Worm (Caenorhabditis elegans) whole organism, L2 larva: ENCODE measurements around the gene srw-68.
A peak's percentile ranks its signal among the peaks of the same experiment; 100 is the strongest.

Experiments used
- C34F6.9 ChIP-seq: fragments of 150-350 bp; optimal IDR thresholded peaks from 2 replicates; lab custom pipeline; 2014; ENCODE audit warnings: missing biosample characterization, missing genetic modification characterization
- F13H6.1 ChIP-seq: sonication (generic microtip); optimal IDR thresholded peaks from 2 replicates; lab custom pipeline; 2016; ENCODE audit warnings: missing genetic modification characterization, missing compliant biosample characterization
- R02D3.7 ChIP-seq: fragments of 150-350 bp; optimal IDR thresholded peaks from 2 replicates; lab custom pipeline; 2014; ENCODE audit warnings: missing biosample characterization, missing genetic modification characterization
- ZK546.5 ChIP-seq: sonication (generic microtip); optimal IDR thresholded peaks from 2 replicates; lab custom pipeline; 2017; ENCODE audit warnings: missing biosample characterization, missing genetic modification characterization
- alr-1 ChIP-seq: fragments of 150-350 bp; optimal IDR thresholded peaks from 2 replicates; lab custom pipeline; 2014; ENCODE audit warnings: missing biosample characterization, missing genetic modification characterization
- blmp-1 ChIP-seq: sonication (generic microtip); optimal IDR thresholded peaks from 2 replicates; lab custom pipeline; 2017; ENCODE audit warnings: missing genetic modification characterization, mild to moderate bottlenecking, missing compliant biosample characterization, antibody characterized with exemption, moderate library complexity; ENCODE audit not compliant: insufficient read depth
- ceh-16 ChIP-seq: fragments of 150-350 bp; optimal IDR thresholded peaks from 2 replicates; lab custom pipeline; 2014; ENCODE audit warnings: missing biosample characterization, missing genetic modification characterization
- ceh-82 ChIP-seq: fragments of 150-350 bp; optimal IDR thresholded peaks from 2 replicates; lab custom pipeline; 2014; ENCODE audit warnings: missing biosample characterization, missing genetic modification characterization
- crh-2 ChIP-seq: sonication (generic microtip); optimal IDR thresholded peaks from 2 replicates; lab custom pipeline; 2017; ENCODE audit warnings: missing biosample characterization, missing genetic modification characterization
- dmd-4 ChIP-seq: sonication (generic microtip); optimal IDR thresholded peaks from 2 replicates; lab custom pipeline; 2017; ENCODE audit warnings: missing biosample characterization, missing genetic modification characterization
- egl-27 ChIP-seq: sonication (generic microtip); optimal IDR thresholded peaks from 3 replicates; lab custom pipeline; 2017; ENCODE audit warnings: missing biosample characterization, missing genetic modification reagents, missing genetic modification characterization
- elt-3 ChIP-seq: sonication (generic microtip); optimal IDR thresholded peaks from 2 replicates; lab custom pipeline; 2017; ENCODE audit warnings: missing biosample characterization, missing genetic modification characterization
- fos-1 ChIP-seq: fragments of 150-350 bp; optimal IDR thresholded peaks from 2 replicates; lab custom pipeline; 2014; ENCODE audit warnings: missing biosample characterization, missing genetic modification characterization
- gmeb-1 ChIP-seq: fragments of 150-350 bp; optimal IDR thresholded peaks from 2 replicates; lab custom pipeline; 2014; ENCODE audit warnings: missing biosample characterization, missing genetic modification characterization
- lsy-2 ChIP-seq, 2 experiments: fragments of 150-350 bp in 1 of 2; sonication (generic microtip) in 1 of 2; optimal IDR thresholded peaks; 2 replicates each; lab custom pipeline; 2014 to 2017; ENCODE audit warnings: missing biosample characterization in 2 of 2, missing genetic modification characterization in 2 of 2
- mab-5 ChIP-seq: fragments of 150-350 bp; optimal IDR thresholded peaks from 2 replicates; lab custom pipeline; 2014; ENCODE audit warnings: missing biosample characterization, missing genetic modification characterization
- mdl-1 ChIP-seq, 2 experiments: fragments of 150-350 bp in 1 of 2; sonication (generic microtip) in 1 of 2; optimal IDR thresholded peaks; 2 replicates each; lab custom pipeline; 2017; ENCODE audit warnings: missing biosample characterization in 2 of 2, missing genetic modification characterization in 2 of 2
- nhr-10 ChIP-seq: sonication (generic microtip); optimal IDR thresholded peaks from 2 replicates; lab custom pipeline; 2017; ENCODE audit warnings: missing biosample characterization, missing genetic modification characterization
- nhr-12 ChIP-seq: fragments of 150-350 bp; optimal IDR thresholded peaks from 2 replicates; lab custom pipeline; 2014; ENCODE audit warnings: missing biosample characterization, missing genetic modification characterization
- nhr-129 ChIP-seq: fragments of 150-350 bp; optimal IDR thresholded peaks from 2 replicates; lab custom pipeline; 2014; ENCODE audit warnings: missing biosample characterization, missing genetic modification characterization
- nhr-21 ChIP-seq: fragments of 150-350 bp; optimal IDR thresholded peaks from 2 replicates; lab custom pipeline; 2014; ENCODE audit warnings: missing biosample characterization, missing genetic modification characterization
- nhr-23 ChIP-seq: fragments of 150-350 bp; optimal IDR thresholded peaks from 2 replicates; lab custom pipeline; 2014; ENCODE audit warnings: missing biosample characterization, missing genetic modification reagents, missing genetic modification characterization
- nhr-237 ChIP-seq: fragments of 150-350 bp; optimal IDR thresholded peaks from 2 replicates; lab custom pipeline; 2014; ENCODE audit warnings: missing biosample characterization, missing genetic modification characterization
- nhr-25 ChIP-seq: fragments of 150-350 bp; sonication (generic microtip); optimal IDR thresholded peaks from 3 replicates; lab custom pipeline; 2014; ENCODE audit warnings: missing biosample characterization, missing genetic modification characterization
- sem-4 ChIP-seq: fragments of 150-350 bp; optimal IDR thresholded peaks from 2 replicates; lab custom pipeline; 2014; ENCODE audit warnings: missing biosample characterization, missing genetic modification reagents, missing genetic modification characterization
- skn-1 ChIP-seq: sonication (generic microtip); optimal IDR thresholded peaks from 2 replicates; lab custom pipeline; 2017; ENCODE audit warnings: missing biosample characterization, missing genetic modification characterization
- sma-3 ChIP-seq: sonication (generic microtip); optimal IDR thresholded peaks from 2 replicates; lab custom pipeline; 2016; ENCODE audit warnings: missing genetic modification reagents, missing genetic modification characterization, missing compliant biosample characterization
- unc-55 ChIP-seq: fragments of 150-350 bp; sonication (generic microtip); optimal IDR thresholded peaks from 3 replicates; lab custom pipeline; 2014; ENCODE audit warnings: missing biosample characterization, missing genetic modification reagents, missing genetic modification characterization
- zag-1 ChIP-seq: fragments of 150-350 bp; optimal IDR thresholded peaks from 2 replicates; lab custom pipeline; 2014; ENCODE audit warnings: missing biosample characterization, missing genetic modification characterization
- ztf-11 ChIP-seq: sonication (generic microtip); optimal IDR thresholded peaks from 2 replicates; lab custom pipeline; 2017; ENCODE audit warnings: missing biosample characterization, missing genetic modification characterization
- ztf-4 ChIP-seq: fragments of 150-350 bp; optimal IDR thresholded peaks from 2 replicates; lab custom pipeline; 2014; ENCODE audit warnings: missing biosample characterization, missing genetic modification characterization

The srw-68 gene

DNA sequence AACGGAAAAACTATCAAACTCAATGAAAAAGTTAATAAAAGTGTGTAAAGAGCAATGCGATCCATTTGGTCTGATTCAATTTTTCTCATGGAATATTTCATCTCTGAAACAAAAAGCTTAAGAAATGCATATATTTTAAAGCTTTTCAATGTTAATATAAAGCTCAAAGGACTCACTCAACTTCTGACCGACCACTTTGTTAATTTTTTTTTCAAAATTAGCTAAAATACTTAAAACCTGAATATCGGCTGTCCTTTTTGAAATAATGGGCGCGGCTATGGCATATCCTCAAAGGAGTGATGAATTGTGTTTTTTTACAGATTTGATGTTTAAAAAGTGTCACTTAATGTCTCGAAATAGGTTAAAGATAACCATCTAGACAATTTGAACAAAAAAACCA lies 36.7 kb downstream of the srw-68 start, which contains the start of gene C02H6.1:
Gene C02H6.1 (minus strand): TSS at position 101 of the 400 bp plus-strand sequence.
- TF ChIP-seq ztf-4 (tag; lab: Kevin White, UChicago) (no peak), sem-4 (tag; lab: Kevin White, UChicago) (no peak), sma-3 (GFP tag; lab: Kevin White, UChicago) (no peak), mdl-1 (tag; optimal IDR thresholded peaks at IDR 0.05; lab: Kevin White, UChicago) (no peak), skn-1 (tag; lab: Kevin White, UChicago) (no peak), fos-1 (tag; lab: Kevin White, UChicago) (no peak), ceh-16 (tag; lab: Kevin White, UChicago) (no peak), mab-5 (tag; lab: Kevin White, UChicago) (no peak), nhr-237 (tag; lab: Kevin White, UChicago) (no peak), alr-1 (tag; lab: Kevin White, UChicago) (no peak), nhr-10 (no peak), gmeb-1 (no peak), nhr-25 (tag; lab: Kevin White, UChicago) (no peak)

DNA sequence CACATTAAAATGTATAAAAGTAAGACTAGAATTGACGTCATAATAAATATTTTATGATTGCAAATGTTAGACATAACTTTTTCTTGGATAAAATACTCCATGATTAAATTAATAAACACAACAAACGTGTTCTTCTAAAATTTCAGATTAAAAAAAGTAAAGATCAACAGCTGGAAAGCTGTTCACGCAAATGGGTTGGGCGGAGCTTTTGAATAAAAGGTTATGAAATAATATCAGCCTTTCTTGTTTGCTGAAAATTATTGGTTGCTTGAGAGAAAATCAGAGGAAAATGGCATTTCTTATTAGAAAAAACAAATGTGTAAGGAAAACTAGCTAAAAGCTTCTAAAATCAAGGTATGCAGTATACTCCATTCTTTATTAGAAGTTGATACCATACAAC lies 38.7 kb downstream of the srw-68 start, which contains the start of gene C02H6.3:
Gene C02H6.3 (minus strand): TSS at position 101 of the 400 bp plus-strand sequence.
- no peak for TF ChIP-seq ztf-11 (tag; lab: Kevin White, UChicago)
- TF ChIP-seq, all 48 proteins: peak for 0

DNA sequence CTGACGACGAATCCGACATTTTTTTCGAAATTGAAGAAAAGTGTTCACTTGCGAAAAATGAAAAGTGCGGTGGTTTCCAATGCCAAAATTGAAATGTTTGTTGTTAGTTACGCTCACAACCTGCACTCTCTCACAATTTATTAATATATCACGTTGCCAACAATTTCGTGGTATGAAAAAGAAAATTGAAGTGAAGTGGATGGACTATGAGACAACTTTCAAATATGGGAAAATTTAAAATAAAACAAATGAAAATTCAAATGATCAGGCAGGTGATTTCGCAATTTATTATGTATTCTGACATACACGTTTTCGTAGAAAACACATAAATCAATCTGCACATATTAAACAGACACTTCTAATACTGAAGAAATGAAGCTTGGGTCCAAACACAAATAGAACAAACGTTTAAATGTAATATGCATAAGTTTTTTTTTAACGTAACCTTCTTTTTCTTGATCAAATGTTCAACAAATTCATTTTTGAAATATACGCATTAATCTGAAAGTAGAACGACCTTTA lies 40.4 kb downstream of the srw-68 start, which contains the start of gene srp-6:
Gene srp-6 (minus strand): TSS at position 51 of the 522 bp plus-strand sequence.
- TF ChIP-seq nhr-129 (tag; lab: Kevin White, UChicago) (no peak), unc-55 (GFP tag; lab: Kevin White, UChicago) (peak; percentile 6), fos-1 (tag; lab: Kevin White, UChicago) (peak; percentile 2)

DNA sequence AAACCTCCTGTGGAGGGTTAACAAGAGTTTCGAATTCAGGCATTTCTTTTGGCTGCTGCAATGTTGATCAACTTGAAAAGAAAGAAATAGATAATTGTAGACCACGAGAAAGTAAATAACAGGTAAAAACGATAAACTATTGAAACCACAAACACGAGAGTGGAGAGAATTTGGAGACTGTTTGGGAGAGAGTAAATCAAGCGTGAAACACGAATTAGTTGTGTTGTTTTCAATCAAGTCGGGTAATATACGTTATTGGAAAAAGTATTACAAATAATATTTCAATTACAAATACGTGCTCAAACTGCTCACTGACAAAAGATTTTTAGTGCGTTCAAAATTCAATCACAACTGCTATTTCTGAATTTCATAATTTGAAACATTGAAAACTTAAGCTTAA lies 45.5 kb downstream of the srw-68 start, which contains the start of gene C03G6.17:
Gene C03G6.17 (minus strand): TSS at position 101 of the 400 bp plus-strand sequence.
- TF ChIP-seq C34F6.9 (tag; lab: Kevin White, UChicago) (no peak), zag-1 (tag; lab: Kevin White, UChicago) (no peak), ZK546.5 (tag; lab: Kevin White, UChicago) (no peak), skn-1 (tag; lab: Kevin White, UChicago) (no peak), nhr-129 (tag; lab: Kevin White, UChicago) (no peak), crh-2 (tag; lab: Kevin White, UChicago) (no peak), dmd-4 (tag; lab: Kevin White, UChicago) (no peak), blmp-1 (tag; lab: Kevin White, UChicago) (no peak), elt-3 (tag; lab: Kevin White, UChicago) (no peak), ceh-16 (tag; lab: Kevin White, UChicago) (no peak), nhr-23 (no peak), nhr-12 (tag; lab: Kevin White, UChicago) (no peak)
- TF ChIP-seq, all 48 proteins: peak for 0

DNA sequence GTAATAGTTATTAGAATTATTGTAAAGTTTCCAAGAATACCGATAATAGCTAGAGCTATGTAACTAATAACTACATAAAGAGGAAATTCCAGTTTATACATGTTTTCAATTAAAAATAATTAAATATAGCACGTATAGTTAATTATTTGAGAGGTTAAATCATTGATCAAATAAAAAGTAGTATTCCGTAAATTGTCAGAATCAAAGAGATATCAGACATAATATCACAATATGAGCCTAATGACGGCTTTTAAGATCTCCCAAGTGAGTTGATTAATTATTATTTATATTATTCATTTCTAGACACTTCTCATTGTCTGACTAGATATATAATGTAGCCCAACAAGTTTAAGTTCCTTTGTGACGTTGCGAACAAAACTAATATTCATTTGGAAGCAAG lies 47.1 kb downstream of the srw-68 start, which contains the start of gene srsx-24:
Gene srsx-24 (minus strand): TSS at position 101 of the 400 bp plus-strand sequence.
- no peak for TF ChIP-seq unc-55 (GFP tag; lab: Kevin White, UChicago)
- TF ChIP-seq sem-4 (tag; lab: Kevin White, UChicago): no peak
- TF ChIP-seq crh-2 (tag; lab: Kevin White, UChicago): no peak
- TF ChIP-seq nhr-10: no peak
- no peak for TF ChIP-seq F13H6.1 (tag; lab: Kevin White, UChicago)
- TF ChIP-seq sma-3 (GFP tag; lab: Kevin White, UChicago): no peak
- TF ChIP-seq ztf-11 (tag; lab: Kevin White, UChicago): no peak
- no peak for TF ChIP-seq nhr-21 (tag; lab: Kevin White, UChicago)
- no peak for TF ChIP-seq nhr-12 (tag; lab: Kevin White, UChicago)
- TF ChIP-seq lsy-2 (tag; optimal IDR thresholded peaks at IDR 0.05; lab: Kevin White, UChicago): no peak
- no peak for TF ChIP-seq ZK546.5 (tag; lab: Kevin White, UChicago)
- TF ChIP-seq mdl-1 (tag; optimal IDR thresholded peaks at IDR 0.05; lab: Kevin White, UChicago): no peak
- TF ChIP-seq egl-27 (tag; lab: Kevin White, UChicago): no peak
- TF ChIP-seq R02D3.7: no peak
- TF ChIP-seq ceh-82: no peak
